Fruit fly (Drosophila melanogaster): Measurements from ENCODE around the gene CG11854.

The CG11854 gene

dm6 chr3R:25225483-25225882 lies 16.3 kb upstream of the CG11854 start:
- TF ChIP-seq CTCF (optimal IDR thresholded peaks at IDR 0.05) (no peak), CG8478 (optimal IDR thresholded peaks at IDR 0.05) (no peak)

- TF ChIP-seq CTCF (optimal IDR thresholded peaks at IDR 0.05) (no peak), CG8478 (optimal IDR thresholded peaks at IDR 0.05) (no peak)
Measured at dm6 chr3R:25232271-25232989, 9.4 kb upstream of the CG11854 start, which contains the start of gene Cad96Cb. TSS of gene Cad96Cb (minus strand) at chr3R:25232321.

dm6 chr3R:25235362-25235761 lies 6.5 kb upstream of the CG11854 start, which contains the start of gene Sil1:
TSS of gene Sil1 (minus strand) at chr3R:25235529.
- TF ChIP-seq CG8478 (optimal IDR thresholded peaks at IDR 0.05): no peak
- TF ChIP-seq CTCF (optimal IDR thresholded peaks at IDR 0.05): peak in 1 of 2 experiments; percentile 8

- TF ChIP-seq CG8478 (optimal IDR thresholded peaks at IDR 0.05): no peak
- no peak for TF ChIP-seq CTCF (optimal IDR thresholded peaks at IDR 0.05)
Measured at dm6 chr3R:25236121-25236520, 5.7 kb upstream of the CG11854 start.

- TF ChIP-seq CG8478 (optimal IDR thresholded peaks at IDR 0.05) (no peak), CTCF (optimal IDR thresholded peaks at IDR 0.05) (no peak)
Measured at dm6 chr3R:25237314-25237713, 4.5 kb upstream of the CG11854 start, which contains the start of gene Jhbp7. TSS of gene Jhbp7 (plus strand) at chr3R:25237614.

- TF ChIP-seq CG8478 (optimal IDR thresholded peaks at IDR 0.05) (no peak), CTCF (optimal IDR thresholded peaks at IDR 0.05) (no peak)
Measured at dm6 chr3R:25238771-25239700, 2.8 kb upstream of the CG11854 start.

- TF ChIP-seq CTCF (optimal IDR thresholded peaks at IDR 0.05) (no peak), CG8478 (optimal IDR thresholded peaks at IDR 0.05) (no peak)
Measured at dm6 chr3R:25239880-25240279, 1.9 kb upstream of the CG11854 start, which contains the start of gene to. TSS of gene to (plus strand) at chr3R:25240180.

- peak; percentile 34 to 61 for TF ChIP-seq CTCF (optimal IDR thresholded peaks at IDR 0.05)
- TF ChIP-seq CG8478 (optimal IDR thresholded peaks at IDR 0.05): no peak
Measured at dm6 chr3R:25245052-25245813, 3.4 kb downstream of the CG11854 start, which contains the start of gene bam. TSS of gene bam (minus strand) at chr3R:25245109.

- no peak for TF ChIP-seq CG8478 (optimal IDR thresholded peaks at IDR 0.05)
- peak in 1 of 2 experiments; percentile 31 for TF ChIP-seq CTCF (optimal IDR thresholded peaks at IDR 0.05)
Measured at dm6 chr3R:25247379-25247869, 5.6 kb downstream of the CG11854 start, which contains the start of the genes RpS27 and Nup37. TSS of gene RpS27 (minus strand) at chr3R:25247514. TSS of gene Nup37 (plus strand) at chr3R:25247658.

dm6 chr3R:25249145-25250141 lies 7.6 kb downstream of the CG11854 start, which contains the start of gene Nup358:
TSS of gene Nup358 (plus strand) at chr3R:25249348.
- TF ChIP-seq CG8478 (optimal IDR thresholded peaks at IDR 0.05) (no peak), CTCF (optimal IDR thresholded peaks at IDR 0.05) (peak; percentile 8 to 30)

- TF ChIP-seq CTCF (optimal IDR thresholded peaks at IDR 0.05): peak; percentile 7 to 17
- TF ChIP-seq CG8478 (optimal IDR thresholded peaks at IDR 0.05): no peak
Measured at dm6 chr3R:25258628-25259240, 16.9 kb downstream of the CG11854 start, which contains the start of gene CG11857. TSS of gene CG11857 (plus strand) at chr3R:25258898.

- TF ChIP-seq CG8478 (optimal IDR thresholded peaks at IDR 0.05): no peak
- TF ChIP-seq CTCF (optimal IDR thresholded peaks at IDR 0.05): no peak
Measured at dm6 chr3R:25260670-25261069, 18.9 kb downstream of the CG11854 start.
